Worm (Caenorhabditis elegans) whole organism, midembryonic: Measurements from ENCODE around the gene R05D3.12.

Experiments used
- med-1 ChIP-seq: sonication (generic microtip); optimal IDR thresholded peaks from 2 replicates; lab custom pipeline; 2017; ENCODE audit warnings: missing genetic modification characterization, mild to moderate bottlenecking, missing compliant biosample characterization, antibody characterized with exemption, missing genetic modification reagents; ENCODE audit not compliant: insufficient read depth

The R05D3.12 gene

DNA sequence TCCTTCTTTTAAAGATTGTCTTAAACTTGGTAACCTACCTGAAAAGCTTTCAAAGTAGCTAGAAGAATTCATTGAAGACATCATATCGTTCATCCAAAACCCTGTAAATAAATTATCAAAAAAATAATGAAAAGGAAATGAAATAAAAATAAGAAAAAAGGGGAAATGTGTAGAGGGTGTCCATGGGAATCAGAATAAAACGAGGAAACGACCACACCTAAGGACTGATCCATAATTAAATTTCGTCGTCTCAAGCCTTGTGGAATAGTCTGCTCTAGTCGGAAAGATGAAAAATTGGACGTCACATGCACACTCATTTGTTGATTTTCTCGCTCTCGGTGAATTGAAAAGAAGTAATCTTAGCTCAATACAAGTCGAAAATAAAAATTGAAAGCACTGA, 54.3 kb downstream of the R05D3.12 start, which contains the start of gene ZK1236.9:
ZK1236.9 (minus strand) TSS at position 101 of the 400 bp plus-strand sequence.
- no peak for TF ChIP-seq med-1
